Worm (Caenorhabditis elegans): ENCODE measurements around the gene C01F6.14.

C01F6.14 gene

ce11 chrIV:9130605-9131004 is 26.7 kb upstream of the C01F6.14 start (continued):
- TF ChIP-seq Y53F4B.3 (GFP tag; IDR thresholded peaks at IDR 0.05): no peak
- no peak; the same call in 1 of the 2 replicates for TF ChIP-seq lin-26 (GFP tag; IDR thresholded peaks at IDR 0.05)
- TF ChIP-seq mcd-1 (GFP tag; IDR thresholded peaks at IDR 0.05): no peak
- TF ChIP-seq C17E4.6 (GFP tag; IDR thresholded peaks at IDR 0.05): no peak
- no peak for TF ChIP-seq T07F8.4 (tag; optimal IDR thresholded peaks at IDR 0.05)
- peak; percentile 94 for TF ChIP-seq attf-6 (GFP tag; IDR thresholded peaks at IDR 0.05)
- TF ChIP-seq nfya-1 (tag; optimal IDR thresholded peaks at IDR 0.05; ENCODE audit: borderline replicate concordance, insufficient read depth): no peak
- TF ChIP-seq egl-18 (GFP tag; IDR thresholded peaks at IDR 0.05): no peak
- TF ChIP-seq snpc-4 (GFP tag; optimal IDR thresholded peaks at IDR 0.05): peak; percentile 79
- TF ChIP-seq snpc-4 (tag; optimal IDR thresholded peaks at IDR 0.05): peak; percentile 83 to 97 (median 92)
- TF ChIP-seq him-1 (tag; optimal IDR thresholded peaks at IDR 0.05): peak; percentile 1
- no peak; the same call in 1 of the 2 replicates for TF ChIP-seq madf-8 (GFP tag; conservative IDR thresholded peaks at IDR 0.05)
- no peak; the same call in 1 of the 2 replicates for TF ChIP-seq B0336.3 (GFP tag; IDR thresholded peaks at IDR 0.05)
- TF ChIP-seq rpc-1 (optimal IDR thresholded peaks at IDR 0.05): no peak
- TF ChIP-seq rpc-1 (tag; optimal IDR thresholded peaks at IDR 0.05): no peak
- peak; percentile 4 for TF ChIP-seq lsl-1 (GFP tag; optimal IDR thresholded peaks at IDR 0.05)
- no peak for TF ChIP-seq Y79H2A.3 (GFP tag; conservative IDR thresholded peaks at IDR 0.05)
- TF ChIP-seq Y95B8A.8 (GFP tag; IDR thresholded peaks at IDR 0.05): no peak
- TF ChIP-seq K12H6.12 (tag; optimal IDR thresholded peaks at IDR 0.05): no peak
- no peak for TF ChIP-seq ama-1 (optimal IDR thresholded peaks at IDR 0.05)
- no peak for TF ChIP-seq ama-1 (GFP tag; optimal IDR thresholded peaks at IDR 0.05)
- no peak for TF ChIP-seq ceh-40 (GFP tag; IDR thresholded peaks at IDR 0.05)
- TF ChIP-seq hsf-1 (GFP tag; IDR thresholded peaks at IDR 0.05): no peak
- TF ChIP-seq snpc-3.4 (tag; optimal IDR thresholded peaks at IDR 0.05): peak; percentile 14
- TF ChIP-seq F22D6.2 (tag; optimal IDR thresholded peaks at IDR 0.05): no peak
- TF ChIP-seq F33H1.4 (GFP tag; IDR thresholded peaks at IDR 0.05): no peak
- no peak for TF ChIP-seq ekl-4 (GFP tag; IDR thresholded peaks at IDR 0.05)
- TF ChIP-seq Y56A3A.18 (GFP tag; IDR thresholded peaks at IDR 0.05): no peak
- TF ChIP-seq aptf-3 (GFP tag; IDR thresholded peaks at IDR 0.05): no peak
- no peak for TF ChIP-seq K11D2.4 (GFP tag; IDR thresholded peaks at IDR 0.05)
- no peak for TF ChIP-seq B0261.1 (tag; optimal IDR thresholded peaks at IDR 0.05)
- peak; percentile 52; the same call in 1 of the 2 replicates for TF ChIP-seq hmg-1.2 (GFP tag; IDR thresholded peaks at IDR 0.05)
- no peak for TF ChIP-seq pha-4 (tag; optimal IDR thresholded peaks at IDR 0.05)
- no peak for TF ChIP-seq cebp-1 (GFP tag; IDR thresholded peaks at IDR 0.05)
- no peak for TF ChIP-seq cebp-1 (tag; optimal IDR thresholded peaks at IDR 0.05)
- no peak for TF ChIP-seq B0035.1 (tag; optimal IDR thresholded peaks at IDR 0.05)
- TF ChIP-seq attf-5 (GFP tag; optimal IDR thresholded peaks at IDR 0.05): no peak
- no peak for TF ChIP-seq sptf-2 (GFP tag; optimal IDR thresholded peaks at IDR 0.05)
- TF ChIP-seq ceh-58 (GFP tag; IDR thresholded peaks at IDR 0.05): no peak
- TF ChIP-seq F52B5.7 (tag; optimal IDR thresholded peaks at IDR 0.05): no peak
- TF ChIP-seq snpc-1.1 (tag; optimal IDR thresholded peaks at IDR 0.05; ENCODE audit: insufficient read depth): peak; percentile 88
- TF ChIP-seq nfyb-1 (GFP tag; IDR thresholded peaks at IDR 0.05): no peak
- TF ChIP-seq somi-1 (GFP tag; optimal IDR thresholded peaks at IDR 0.05): no peak
- TF ChIP-seq madf-6 (GFP tag; IDR thresholded peaks at IDR 0.05): peak; percentile 69
- TF ChIP-seq die-1 (tag; optimal IDR thresholded peaks at IDR 0.05): no peak
- no peak for TF ChIP-seq F55B11.4 (tag; optimal IDR thresholded peaks at IDR 0.05; ENCODE audit: borderline replicate concordance, insufficient read depth)

Measured in whole organism, young adult.